Fruit fly (Drosophila melanogaster): Measurements from ENCODE around the gene Cpr65Ec.

Gene Cpr65Ec

dm6 chr3L:7133699-7134655, 41.0 kb downstream of the Cpr65Ec start, which contains the start of gene melt (continued):
- no peak; the same call in 1 of the 2 replicates for TF ChIP-seq Oaz (GFP tag; IDR thresholded peaks at IDR 0.05)
- TF ChIP-seq zfh2 (GFP tag; optimal IDR thresholded peaks at IDR 0.05) = peak; percentile 92
- TF ChIP-seq en (GFP tag; optimal IDR thresholded peaks at IDR 0.05) = peak; percentile 80
- TF ChIP-seq CG4617 (GFP tag; optimal IDR thresholded peaks at IDR 0.05; ENCODE audit: borderline replicate concordance) = peak; percentile 52
- peak; percentile 70 for TF ChIP-seq emc (GFP tag; optimal IDR thresholded peaks at IDR 0.05)
- TF ChIP-seq Gug (GFP tag; IDR thresholded peaks at IDR 0.05) = peak; percentile 50; the same call in 1 of the 4 replicates
- peak; percentile 78 for TF ChIP-seq Abd-B (GFP tag; optimal IDR thresholded peaks at IDR 0.05)
- peak; percentile 81 for TF ChIP-seq caup (GFP tag; optimal IDR thresholded peaks at IDR 0.05; ENCODE audit: severe bottlenecking)
- TF ChIP-seq HLH4C (GFP tag; IDR thresholded peaks at IDR 0.05; ENCODE audit: partially characterized antibody) = no peak
- peak; percentile 75 for TF ChIP-seq slbo (GFP tag; IDR thresholded peaks at IDR 0.05)
- TF ChIP-seq bigmax (GFP tag; optimal IDR thresholded peaks at IDR 0.05) = no peak
- peak; percentile 59 for TF ChIP-seq CG6254 (GFP tag; optimal IDR thresholded peaks at IDR 0.05)
- peak; percentile 62 for TF ChIP-seq otp (GFP tag; IDR thresholded peaks at IDR 0.05)
- TF ChIP-seq NC2β (GFP tag; optimal IDR thresholded peaks at IDR 0.05) = peak; percentile 71
- peak; percentile 89 for TF ChIP-seq ind (GFP tag; optimal IDR thresholded peaks at IDR 0.05)
- TF ChIP-seq CG34376 (GFP tag; optimal IDR thresholded peaks at IDR 0.05) = peak; percentile 75
- 0 out of 2 replicates have a peak, but pooled peaks have one; percentile 31 for TF ChIP-seq Dref (GFP tag; IDR thresholded peaks at IDR 0.05)
- peak; percentile 90 for TF ChIP-seq CG7786 (GFP tag; optimal IDR thresholded peaks at IDR 0.05)
- peak; percentile 83 for TF ChIP-seq CG16863 (GFP tag; optimal IDR thresholded peaks at IDR 0.05)
- TF ChIP-seq al (GFP tag; IDR thresholded peaks at IDR 0.05) = peak; percentile 76
- peak; percentile 64 for TF ChIP-seq E2f1 (GFP tag; IDR thresholded peaks at IDR 0.05)
- TF ChIP-seq CG34224 (GFP tag; IDR thresholded peaks at IDR 0.05; ENCODE audit: partially characterized antibody) = peak; percentile 9; the same call in 1 of the 3 replicates
- TF ChIP-seq Dek (tag; optimal IDR thresholded peaks at IDR 0.05) = peak; percentile 87
- 0 out of 3 replicates have a peak, but pooled peaks have one; percentile 58 for TF ChIP-seq H15 (GFP tag; IDR thresholded peaks at IDR 0.05)
- peak; percentile 94 for TF ChIP-seq CoRest (tag; optimal IDR thresholded peaks at IDR 0.05)
- peak; percentile 93 for TF ChIP-seq Sox100B (GFP tag; optimal IDR thresholded peaks at IDR 0.05)
- TF ChIP-seq trem (tag; optimal IDR thresholded peaks at IDR 0.05) = peak; percentile 72
- TF ChIP-seq run (tag; optimal IDR thresholded peaks at IDR 0.05) = peak; percentile 72
- peak; percentile 81 for TF ChIP-seq Asciz (GFP tag; optimal IDR thresholded peaks at IDR 0.05)
- peak; percentile 81 for TF ChIP-seq vfl (GFP tag; optimal IDR thresholded peaks at IDR 0.05)
- peak; percentile 87 for TF ChIP-seq Dad (GFP tag; optimal IDR thresholded peaks at IDR 0.05)
- peak; percentile 36; the same call in 1 of the 2 replicates for TF ChIP-seq MBD-R2 (GFP tag; IDR thresholded peaks at IDR 0.05)
- peak; percentile 7; the same call in 1 of the 2 replicates for TF ChIP-seq CG16779 (GFP tag; IDR thresholded peaks at IDR 0.05)
- TF ChIP-seq Dfd (GFP tag; optimal IDR thresholded peaks at IDR 0.05) = no peak
- no peak for TF ChIP-seq fd64A (GFP tag; optimal IDR thresholded peaks at IDR 0.05)
- TF ChIP-seq Meics (GFP tag; optimal IDR thresholded peaks at IDR 0.05) = peak; percentile 91
- TF ChIP-seq Nf-YC (tag; optimal IDR thresholded peaks at IDR 0.05) = peak; percentile 75
- TF ChIP-seq CG7556 (GFP tag; optimal IDR thresholded peaks at IDR 0.05) = peak; percentile 94
- TF ChIP-seq grn (GFP tag; optimal IDR thresholded peaks at IDR 0.05) = peak; percentile 24
- TF ChIP-seq sens-2 (GFP tag; IDR thresholded peaks at IDR 0.05) = peak; percentile 43; the same call in 1 of the 2 replicates
- peak; percentile 80 for TF ChIP-seq jumu (GFP tag; optimal IDR thresholded peaks at IDR 0.05)
- TF ChIP-seq Lim3 (GFP tag; IDR thresholded peaks at IDR 0.05) = 0 out of 2 replicates have a peak, but pooled peaks have one; percentile 29
- TF ChIP-seq TFAM (GFP tag; optimal IDR thresholded peaks at IDR 0.05) = peak; percentile 35
- TF ChIP-seq sug (tag; optimal IDR thresholded peaks at IDR 0.05) = peak; percentile 82
- TF ChIP-seq CG10321 (GFP tag; IDR thresholded peaks at IDR 0.05) = no peak
- peak; percentile 37 for TF ChIP-seq schlank (tag; optimal IDR thresholded peaks at IDR 0.05)
- peak; percentile 80 for TF ChIP-seq Hand (GFP tag; optimal IDR thresholded peaks at IDR 0.05)
- TF ChIP-seq Fer1 (GFP tag; optimal IDR thresholded peaks at IDR 0.05) = peak; percentile 83

All from whole organism, embryonic.